Fruit fly (Drosophila melanogaster) whole organism, embryonic: Measurements from ENCODE around the gene wdn.
A peak's percentile ranks its signal among the peaks of the same experiment; 100 is the strongest.

Experiments
- Asciz ChIP-seq: fragments of 200-800 bp; sonication (Bioruptor generic); optimal IDR thresholded peaks from 2 replicates; lab custom pipeline; 2017; ENCODE audit warnings: missing biosample characterization, mild to moderate bottlenecking, missing genetic modification characterization, missing genetic modification reagents
- Blimp-1 ChIP-seq: fragments of 200-800 bp; sonication (Bioruptor generic); optimal IDR thresholded peaks from 3 replicates; lab custom pipeline; 2018; ENCODE audit warnings: missing biosample characterization, missing genetic modification characterization, mild to moderate bottlenecking, moderate library complexity, missing genetic modification reagents
- BtbVII ChIP-seq: fragments of 200-800 bp; sonication (Bioruptor generic); optimal IDR thresholded peaks from 3 replicates; lab custom pipeline; 2017; ENCODE audit warnings: missing biosample characterization, mild to moderate bottlenecking, missing genetic modification characterization
- CG10462 ChIP-seq: fragments of 200-800 bp; sonication (Bioruptor generic); optimal IDR thresholded peaks from 2 replicates; lab custom pipeline; 2016; ENCODE audit warnings: missing biosample characterization, missing genetic modification characterization
- CG11456 ChIP-seq: fragments of 200-800 bp; sonication (Bioruptor generic); IDR thresholded peaks from 3 replicates; pipeline ENCODE4 v1.3.6; 2022; ENCODE audit warnings: missing biosample characterization, missing genetic modification characterization
- CG12071 ChIP-seq: fragments of 200-800 bp; sonication (Bioruptor generic); optimal IDR thresholded peaks from 3 replicates; lab custom pipeline; 2018; ENCODE audit warnings: missing biosample characterization, mild to moderate bottlenecking, missing genetic modification characterization
- CG12236 ChIP-seq: fragments of 200-800 bp; sonication (Bioruptor generic); optimal IDR thresholded peaks from 2 replicates; lab custom pipeline; 2016; ENCODE audit warnings: missing biosample characterization, missing genetic modification characterization
- CG12659 ChIP-seq: fragments of 200-800 bp; sonication (Bioruptor generic); optimal IDR thresholded peaks from 3 replicates; lab custom pipeline; 2017; ENCODE audit warnings: mild to moderate bottlenecking, missing biosample characterization, missing genetic modification reagents, missing genetic modification characterization
- CG13775 ChIP-seq: fragments of 200-800 bp; sonication (Bioruptor generic); optimal IDR thresholded peaks from 3 replicates; lab custom pipeline; 2017; ENCODE audit warnings: missing biosample characterization, mild to moderate bottlenecking, missing genetic modification characterization
- CG1602 ChIP-seq: fragments of 200-800 bp; sonication (Bioruptor generic); optimal IDR thresholded peaks from 3 replicates; lab custom pipeline; 2016; ENCODE audit warnings: missing biosample characterization, missing genetic modification characterization
- CG1603 ChIP-seq: fragments of 200-800 bp; sonication (Bioruptor generic); optimal IDR thresholded peaks from 2 replicates; lab custom pipeline; 2019; ENCODE audit warnings: missing biosample characterization, mild to moderate bottlenecking, missing genetic modification characterization, moderate library complexity
- CG17186 ChIP-seq: fragments of 200-800 bp; sonication (Bioruptor generic); optimal IDR thresholded peaks from 3 replicates; lab custom pipeline; 2017; ENCODE audit warnings: missing biosample characterization, missing genetic modification reagents, missing genetic modification characterization
- CG17361 ChIP-seq: fragments of 200-800 bp; sonication (Bioruptor generic); IDR thresholded peaks from 3 replicates; pipeline ENCODE4 v1.3.6; 2022; ENCODE audit warnings: missing biosample characterization, missing genetic modification characterization
- CG2712 ChIP-seq: fragments of 200-800 bp; optimal IDR thresholded peaks from 3 replicates; lab custom pipeline; 2019; ENCODE audit warnings: missing biosample characterization, mild to moderate bottlenecking, missing genetic modification characterization, moderate library complexity
- CG31388 ChIP-seq: fragments of 200-800 bp; sonication (Bioruptor generic); optimal IDR thresholded peaks from 2 replicates; lab custom pipeline; 2016; ENCODE audit warnings: missing biosample characterization, missing genetic modification characterization
- CG31441 ChIP-seq: fragments of 200-800 bp; sonication (Bioruptor generic); IDR thresholded peaks from 2 replicates; pipeline ENCODE4 v1.3.6; 2022; ENCODE audit warnings: missing biosample characterization, missing genetic modification characterization
- CG4360 ChIP-seq: fragments of 200-800 bp; sonication (Bioruptor generic); IDR thresholded peaks from 2 replicates; pipeline ENCODE4 v1.3.6; 2022; ENCODE audit warnings: missing biosample characterization, missing genetic modification characterization
- CG6683 ChIP-seq: fragments of 200-800 bp; sonication (Bioruptor generic); optimal IDR thresholded peaks from 2 replicates; lab custom pipeline; 2017; ENCODE audit warnings: missing biosample characterization, mild to moderate bottlenecking, missing genetic modification characterization, missing genetic modification reagents
- CG7271 ChIP-seq: fragments of 200-800 bp; sonication (Bioruptor generic); optimal IDR thresholded peaks from 2 replicates; lab custom pipeline; 2018; ENCODE audit warnings: missing biosample characterization, mild to moderate bottlenecking, missing genetic modification characterization, moderate library complexity
- CG7963 ChIP-seq: fragments of 200-800 bp; sonication (Bioruptor generic); IDR thresholded peaks from 3 replicates; pipeline ENCODE4 v1.3.6; 2022; ENCODE audit warnings: missing biosample characterization, missing genetic modification characterization; ENCODE audit not compliant: partially characterized antibody
- CG9215 ChIP-seq: fragments of 200-800 bp; sonication (Bioruptor generic); IDR thresholded peaks from 2 replicates; pipeline ENCODE4 v1.3.6; 2022; ENCODE audit warnings: missing biosample characterization, missing genetic modification characterization
- D ChIP-seq, 2 experiments: fragments of 200-800 bp in 1 of 2; fragments of >200 bp in 1 of 2; sonication (Bioruptor generic) in 1 of 2; optimal IDR thresholded peaks; 2 replicates in 1 of 2; 3 replicates in 1 of 2; lab custom pipeline; 2017; ENCODE audit warnings: mild to moderate bottlenecking in 1 of 2, missing biosample characterization in 1 of 2, missing genetic modification characterization in 1 of 2, missing genetic modification reagents in 1 of 2
- D19A ChIP-seq: fragments of 200-800 bp; optimal IDR thresholded peaks from 3 replicates; lab custom pipeline; 2019; ENCODE audit warnings: missing biosample characterization, mild to moderate bottlenecking, missing genetic modification characterization, moderate library complexity
- Ets65A ChIP-seq: fragments of 200-800 bp; sonication (Bioruptor generic); peaks from one replicate; lab custom pipeline; 2016; ENCODE audit warnings: missing biosample characterization, missing genetic modification characterization
- Fer3 ChIP-seq: fragments of 200-800 bp; sonication (Bioruptor generic); optimal IDR thresholded peaks from 2 replicates; lab custom pipeline; 2018; ENCODE audit warnings: missing biosample characterization, mild to moderate bottlenecking, missing genetic modification characterization, moderate library complexity
- Hey ChIP-seq: fragments of 200-800 bp; sonication (Bioruptor generic); optimal IDR thresholded peaks from 3 replicates; lab custom pipeline; 2018; ENCODE audit warnings: missing biosample characterization, mild to moderate bottlenecking, missing genetic modification characterization
- HmgZ ChIP-seq: fragments of 200-800 bp; sonication (Bioruptor generic); optimal IDR thresholded peaks from 2 replicates; lab custom pipeline; 2018; ENCODE audit warnings: missing biosample characterization, mild to moderate bottlenecking, missing genetic modification characterization
- Lim3 ChIP-seq: fragments of 200-800 bp; sonication (Bioruptor generic); IDR thresholded peaks from 2 replicates; pipeline ENCODE4 v1.3.6; 2022; ENCODE audit warnings: missing biosample characterization, missing genetic modification characterization
- NFAT ChIP-seq: fragments of 200-800 bp; sonication (Bioruptor generic); IDR thresholded peaks from 2 replicates; pipeline ENCODE4 v1.3.6; 2022; ENCODE audit warnings: missing biosample characterization, missing genetic modification characterization
- Pdp1 ChIP-seq, 2 experiments: fragments of 200-800 bp; sonication (Bioruptor generic); optimal IDR thresholded peaks; 3 replicates each; lab custom pipeline; 2016; ENCODE audit warnings: missing biosample characterization in 2 of 2, missing genetic modification characterization in 2 of 2, mild to moderate bottlenecking in 1 of 2, moderate library complexity in 1 of 2
- Ptx1 ChIP-seq: fragments of 200-800 bp; sonication (Bioruptor generic); IDR thresholded peaks from 2 replicates; pipeline ENCODE4 v1.3.6; 2022; ENCODE audit warnings: missing biosample characterization, missing genetic modification characterization
- Six4 ChIP-seq: fragments of 200-800 bp; sonication (Bioruptor generic); optimal IDR thresholded peaks from 2 replicates; lab custom pipeline; 2016; ENCODE audit warnings: missing biosample characterization, missing genetic modification characterization
- ap ChIP-seq: fragments of 200-800 bp; sonication (Bioruptor generic); IDR thresholded peaks from 2 replicates; pipeline ENCODE4 v1.3.6; 2022; ENCODE audit warnings: missing biosample characterization, missing genetic modification characterization
- cato ChIP-seq: fragments of 200-800 bp; sonication (Bioruptor generic); optimal IDR thresholded peaks from 2 replicates; lab custom pipeline; 2016; ENCODE audit warnings: missing biosample characterization, missing genetic modification characterization, borderline replicate concordance
- cg ChIP-seq: fragments of 200-800 bp; sonication (Bioruptor generic); optimal IDR thresholded peaks from 3 replicates; lab custom pipeline; 2019; ENCODE audit warnings: missing biosample characterization, mild to moderate bottlenecking, missing genetic modification characterization, moderate library complexity
- chn ChIP-seq: fragments of 200-800 bp; sonication (Bioruptor generic); optimal IDR thresholded peaks from 2 replicates; lab custom pipeline; 2016; ENCODE audit warnings: missing biosample characterization, missing genetic modification characterization
- crp ChIP-seq, 2 experiments: fragments of 200-800 bp; sonication (Bioruptor generic); optimal IDR thresholded peaks; 2 replicates in 1 of 2; 3 replicates in 1 of 2; lab custom pipeline; 2017; ENCODE audit warnings: missing biosample characterization in 2 of 2, missing genetic modification characterization in 2 of 2, mild to moderate bottlenecking in 1 of 2, moderate library complexity in 1 of 2
- ems ChIP-seq: fragments of 200-800 bp; sonication (Bioruptor generic); optimal IDR thresholded peaks from 3 replicates; lab custom pipeline; 2016; ENCODE audit warnings: missing biosample characterization, missing genetic modification characterization
- hb ChIP-seq: fragments of 200-800 bp; sonication (Bioruptor generic); IDR thresholded peaks from 3 replicates; pipeline ENCODE4 v1.3.6; 2022; ENCODE audit warnings: missing biosample characterization, missing genetic modification characterization; ENCODE audit not compliant: partially characterized antibody
- lilli ChIP-seq: fragments of 200-800 bp; sonication (Bioruptor generic); optimal IDR thresholded peaks from 3 replicates; lab custom pipeline; 2016; ENCODE audit warnings: missing biosample characterization, missing genetic modification characterization
- lov ChIP-seq, 2 experiments: fragments of 200-800 bp in 1 of 2; fragments of >200 bp in 1 of 2; sonication (Bioruptor generic) in 1 of 2; IDR thresholded peaks in 1 of 2; optimal IDR thresholded peaks in 1 of 2; 2 replicates in 1 of 2; 3 replicates in 1 of 2; pipeline versions ENCODE4 v1.3.6 to Lab custom; 2017 to 2022; ENCODE audit warnings: missing biosample characterization in 1 of 2, missing genetic modification characterization in 1 of 2
- mam ChIP-seq: fragments of 200-800 bp; sonication (Bioruptor generic); optimal IDR thresholded peaks from 3 replicates; lab custom pipeline; 2016; ENCODE audit warnings: missing biosample characterization, missing genetic modification characterization
- nerfin-1 ChIP-seq: fragments of 200-800 bp; sonication (Bioruptor generic); optimal IDR thresholded peaks from 3 replicates; lab custom pipeline; 2019; ENCODE audit warnings: missing biosample characterization, mild to moderate bottlenecking, missing genetic modification characterization, moderate library complexity
- org-1 ChIP-seq: fragments of 200-800 bp; sonication (Bioruptor generic); optimal IDR thresholded peaks from 2 replicates; lab custom pipeline; 2017; ENCODE audit warnings: missing biosample characterization, missing genetic modification characterization
- phol ChIP-seq: fragments of 200-800 bp; sonication (Bioruptor generic); optimal IDR thresholded peaks from 3 replicates; lab custom pipeline; 2018; ENCODE audit warnings: missing biosample characterization, mild to moderate bottlenecking, missing genetic modification characterization, moderate library complexity
- pita ChIP-seq: fragments of 200-800 bp; sonication (Bioruptor generic); optimal IDR thresholded peaks from 2 replicates; lab custom pipeline; 2017; ENCODE audit warnings: missing biosample characterization, mild to moderate bottlenecking, missing genetic modification characterization
- tna ChIP-seq: fragments of 200-800 bp; sonication (Bioruptor generic); IDR thresholded peaks from 2 replicates; pipeline ENCODE4 v1.3.6; 2022; ENCODE audit warnings: missing biosample characterization, missing genetic modification characterization; ENCODE audit not compliant: partially characterized antibody
- yki ChIP-seq: fragments of >200 bp; optimal IDR thresholded peaks from 3 replicates; lab custom pipeline; 2018

The wdn gene

dm6 chr3R:28819555-28820305, 8.6 kb upstream of the wdn start, which contains the start of the genes CG1523 and CG1647 (continued):
- TF ChIP-seq CG6683 (GFP tag; lab: Kevin White, UChicago) (no peak), CG12236 (GFP tag; lab: Kevin White, UChicago) (no peak), CG7963 (GFP tag; lab: Robert Waterston, UW) (peak; percentile 18; the same call in 1 of the 3 replicates), D19A (no peak), CG31441 (GFP tag; lab: Robert Waterston, UW) (no peak), yki (lab: Kevin White, UChicago) (no peak), CG1602 (GFP tag; lab: Kevin White, UChicago) (peak; percentile 43), CG17361 (GFP tag; lab: Robert Waterston, UW) (peak; percentile 85), Hey (tag; lab: Kevin White, UChicago) (no peak), CG7271 (tag; lab: Kevin White, UChicago) (peak; percentile 13), D (optimal IDR thresholded peaks at IDR 0.05; lab: Kevin White, UChicago) (no peak), D (GFP tag; optimal IDR thresholded peaks at IDR 0.05; lab: Kevin White, UChicago) (no peak), CG11456 (GFP tag; lab: Robert Waterston, UW) (0 out of 3 replicates have a peak, but pooled peaks have one; percentile 29), nerfin-1 (tag; lab: Kevin White, UChicago) (peak; percentile 73), ems (no peak), pita (GFP tag; lab: Kevin White, UChicago) (no peak), CG1603 (tag; lab: Kevin White, UChicago) (peak; percentile 73), CG13775 (GFP tag; lab: Kevin White, UChicago) (peak; percentile 79), crp (GFP tag; optimal IDR thresholded peaks at IDR 0.05; lab: Kevin White, UChicago) (no peak), mam (GFP tag; lab: Kevin White, UChicago) (peak; percentile 48), hb (GFP tag; lab: Robert Waterston, UW) (no peak), lilli (GFP tag; lab: Kevin White, UChicago) (peak; percentile 76), Ptx1 (GFP tag; lab: Robert Waterston, UW) (peak; percentile 60), CG9215 (GFP tag; lab: Robert Waterston, UW) (peak; percentile 54), org-1 (GFP tag; lab: Kevin White, UChicago) (peak; percentile 43), tna (no peak), NFAT (peak; percentile 42; the same call in 1 of the 2 replicates), phol (peak; percentile 75), CG17186 (GFP tag; lab: Kevin White, UChicago) (no peak), CG31388 (GFP tag; lab: Kevin White, UChicago) (peak; percentile 15), cg (no peak), Asciz (GFP tag; lab: Kevin White, UChicago) (no peak), CG12659 (peak; percentile 67), ap (no peak), Ets65A (peak; percentile 93), lov (optimal IDR thresholded peaks at IDR 0.05; lab: Kevin White, UChicago) (no peak), lov (GFP tag; IDR thresholded peaks at IDR 0.05; lab: Robert Waterston, UW) (0 out of 3 replicates have a peak, but pooled peaks have one; percentile 56), CG12071 (GFP tag; lab: Kevin White, UChicago) (no peak), CG10462 (GFP tag; lab: Kevin White, UChicago) (peak; percentile 19), chn (GFP tag; lab: Kevin White, UChicago) (peak; percentile 42), cato (GFP tag; lab: Kevin White, UChicago) (peak; percentile 40), CG4360 (GFP tag; lab: Robert Waterston, UW) (no peak), BtbVII (no peak), CG2712 (tag; lab: Kevin White, UChicago) (peak; percentile 79), Lim3 (no peak), HmgZ (peak; percentile 48), Blimp-1 (GFP tag; lab: Kevin White, UChicago) (no peak), Fer3 (tag; lab: Kevin White, UChicago) (peak; percentile 50), Pdp1 (GFP tag; optimal IDR thresholded peaks at IDR 0.05; lab: Kevin White, UChicago) (peak in 1 of 2 experiments; percentile 49), Six4 (GFP tag; lab: Kevin White, UChicago) (peak; percentile 52)
